Fruit fly (Drosophila melanogaster): Measurements from ENCODE around the gene CG46304.

dm6 chr2L:18981484-18981883 is 35.4 kb downstream of the CG46304 start:
- TF ChIP-seq Sox14 (GFP tag; optimal IDR thresholded peaks at IDR 0.05), result no peak
- TF ChIP-seq Lpt (GFP tag; optimal IDR thresholded peaks at IDR 0.05), result no peak
- no peak for TF ChIP-seq CG16779 (tag; optimal IDR thresholded peaks at IDR 0.05)
